Worm (Caenorhabditis elegans) whole organism, late embryonic: ENCODE data around the gene F07F6.7.

Source experiments
- dve-1 ChIP-seq: sonication (generic microtip); optimal IDR thresholded peaks from 2 replicates; lab custom pipeline; 2017; ENCODE audit warnings: antibody characterized with exemption, mild to moderate bottlenecking, missing genetic modification characterization, missing compliant biosample characterization
- hlh-15 ChIP-seq: sonication (generic microtip); optimal IDR thresholded peaks from 2 replicates; lab custom pipeline; 2016; ENCODE audit warnings: missing genetic modification characterization, missing compliant biosample characterization
- mec-3 ChIP-seq: sonication (generic microtip); optimal IDR thresholded peaks from 2 replicates; lab custom pipeline; 2016; ENCODE audit warnings: borderline replicate concordance, missing genetic modification characterization, missing compliant biosample characterization
- nhr-11 ChIP-seq: fragments of 150-350 bp; optimal IDR thresholded peaks from 2 replicates; lab custom pipeline; 2014; ENCODE audit warnings: missing biosample characterization, missing genetic modification characterization

- TF ChIP-seq nhr-11 (tag; lab: Kevin White, UChicago) (no peak), dve-1 (tag; lab: Kevin White, UChicago) (no peak), hlh-15 (no peak), mec-3 (tag; lab: Kevin White, UChicago) (no peak)
Observed at ce11 chrII:5447381-5447780, 23.7 kb upstream of the F07F6.7 start, which contains the start of gene cex-1.
